Worm (Caenorhabditis elegans) whole organism, young adult: Measurements from ENCODE around the gene abu-5.
"Not testable (repeated sequence)": the region's sequence is repeated elsewhere in the genome, so short reads cannot be mapped to it uniquely, and the experiment has no call there.

ENCODE experiments used
- F33H1.4 ChIP-seq: fragments of 200-800 bp; sonication (Bioruptor generic); IDR thresholded peaks from 2 replicates; pipeline ENCODE4 v1.3.6; 2022; ENCODE audit warnings: missing genetic modification reagents, missing genetic modification characterization, missing compliant biosample characterization
- K11D2.4 ChIP-seq: fragments of 200-800 bp; sonication (Bioruptor generic); IDR thresholded peaks from 2 replicates; pipeline ENCODE4 v1.3.6; 2022; ENCODE audit warnings: missing genetic modification reagents, missing genetic modification characterization, missing compliant biosample characterization
- K12H6.12 ChIP-seq: fragments of 200-800 bp; sonication (Bioruptor generic); optimal IDR thresholded peaks from 2 replicates; lab custom pipeline; 2018; ENCODE audit warnings: mild to moderate bottlenecking, missing genetic modification characterization, missing compliant biosample characterization
- Y53G8AR.9 ChIP-seq: fragments of 200-800 bp; sonication (Bioruptor generic); conservative IDR thresholded peaks from 2 replicates; pipeline ENCODE4 v1.3.6; 2022; ENCODE audit warnings: missing genetic modification reagents, missing genetic modification characterization, missing compliant biosample characterization
- Y56A3A.18 ChIP-seq: fragments of 200-800 bp; sonication (Bioruptor generic); IDR thresholded peaks from 2 replicates; pipeline ENCODE4 v1.3.6; 2022; ENCODE audit warnings: missing genetic modification reagents, missing genetic modification characterization, missing compliant biosample characterization
- Y79H2A.3 ChIP-seq: fragments of 200-800 bp; sonication (Bioruptor generic); conservative IDR thresholded peaks from 2 replicates; pipeline ENCODE4 v1.3.6; 2022; ENCODE audit warnings: missing genetic modification reagents, missing genetic modification characterization, missing compliant biosample characterization
- attf-6 ChIP-seq: fragments of 200-800 bp; sonication (Bioruptor generic); IDR thresholded peaks from 2 replicates; pipeline ENCODE4 v1.3.6; 2022; ENCODE audit warnings: missing genetic modification reagents, missing genetic modification characterization, missing compliant biosample characterization
- bed-2 ChIP-seq: fragments of 200-800 bp; sonication (Bioruptor generic); IDR thresholded peaks from 2 replicates; pipeline ENCODE4 v1.3.6; 2022; ENCODE audit warnings: missing genetic modification reagents, missing genetic modification characterization, missing compliant biosample characterization
- cebp-1 ChIP-seq, 2 experiments: fragments of 200-800 bp in 1 of 2; sonication (Bioruptor generic) in 1 of 2; sonication (generic microtip) in 1 of 2; IDR thresholded peaks in 1 of 2; optimal IDR thresholded peaks in 1 of 2; 2 replicates each; pipeline versions ENCODE4 v1.3.6 to Lab custom; 2017 to 2022; ENCODE audit warnings: missing compliant biosample characterization in 2 of 2, missing genetic modification characterization in 2 of 2, mild to moderate bottlenecking in 1 of 2, missing genetic modification reagents in 1 of 2, moderate library complexity in 1 of 2
- ceh-40 ChIP-seq: fragments of 200-800 bp; sonication (Bioruptor generic); IDR thresholded peaks from 2 replicates; pipeline ENCODE4 v1.3.6; 2022; ENCODE audit warnings: missing genetic modification characterization, missing compliant biosample characterization
- dpl-1 ChIP-seq: fragments of 150-350 bp; optimal IDR thresholded peaks from 2 replicates; lab custom pipeline; 2014; ENCODE audit warnings: missing biosample characterization, missing genetic modification reagents, missing genetic modification characterization
- him-1 ChIP-seq: sonication (generic microtip); optimal IDR thresholded peaks from 2 replicates; lab custom pipeline; 2016; ENCODE audit warnings: missing genotype, missing genetic modification reagents, missing genetic modification characterization, missing compliant biosample characterization
- lin-26 ChIP-seq: fragments of 200-800 bp; sonication (Bioruptor generic); IDR thresholded peaks from 2 replicates; pipeline ENCODE4 v1.3.6; 2022; ENCODE audit warnings: missing genetic modification reagents, missing genetic modification characterization, missing compliant biosample characterization
- lin-35 ChIP-seq, 3 experiments: fragments of 150-350 bp in 2 of 3; sonication (generic microtip) in 1 of 3; optimal IDR thresholded peaks; 2 replicates each; lab custom pipeline; 2014 to 2018; ENCODE audit warnings: missing biosample characterization in 3 of 3, missing genetic modification characterization in 3 of 3, missing genetic modification reagents in 3 of 3
- lin-40 ChIP-seq: sonication (generic microtip); optimal IDR thresholded peaks from 2 replicates; lab custom pipeline; 2016; ENCODE audit warnings: missing genetic modification characterization, mild to moderate bottlenecking, missing compliant biosample characterization, missing genotype, missing genetic modification reagents
- lir-1 ChIP-seq: fragments of 200-800 bp; sonication (Bioruptor generic); conservative IDR thresholded peaks from 2 replicates; pipeline ENCODE4 v1.3.6; 2022; ENCODE audit warnings: missing genetic modification reagents, missing genetic modification characterization, missing compliant biosample characterization
- madf-10 ChIP-seq: sonication (generic microtip); optimal IDR thresholded peaks from 2 replicates; lab custom pipeline; 2016; ENCODE audit warnings: mild to moderate bottlenecking, missing genetic modification characterization, missing compliant biosample characterization
- madf-3 ChIP-seq: fragments of 200-800 bp; sonication (Bioruptor generic); IDR thresholded peaks from 2 replicates; pipeline ENCODE4 v1.3.6; 2022; ENCODE audit warnings: missing genetic modification reagents, missing genetic modification characterization, missing compliant biosample characterization
- mcd-1 ChIP-seq: fragments of 200-800 bp; sonication (Bioruptor generic); IDR thresholded peaks from 2 replicates; pipeline ENCODE4 v1.3.6; 2022; ENCODE audit warnings: missing genetic modification reagents, missing genetic modification characterization, missing compliant biosample characterization
- nfyb-1 ChIP-seq: fragments of 200-800 bp; sonication (Bioruptor generic); IDR thresholded peaks from 2 replicates; pipeline ENCODE4 v1.3.6; 2022; ENCODE audit warnings: missing genetic modification reagents, missing genetic modification characterization, missing compliant biosample characterization
- nhr-120 ChIP-seq: fragments of 200-800 bp; sonication (Bioruptor generic); IDR thresholded peaks from 2 replicates; pipeline ENCODE4 v1.3.6; 2022; ENCODE audit warnings: missing genetic modification characterization, missing compliant biosample characterization
- rcor-1 ChIP-seq: fragments of 200-800 bp; sonication (Bioruptor generic); IDR thresholded peaks from 2 replicates; pipeline ENCODE4 v1.3.6; 2022; ENCODE audit warnings: missing genetic modification reagents, missing genetic modification characterization, missing compliant biosample characterization
- rec-8 ChIP-seq, 2 experiments: sonication (generic microtip); optimal IDR thresholded peaks; 2 replicates each; lab custom pipeline; 2016; ENCODE audit warnings: mild to moderate bottlenecking in 2 of 2, missing genetic modification characterization in 2 of 2, missing genetic modification reagents in 2 of 2, missing genotype in 2 of 2, missing biosample characterization in 1 of 2, missing compliant biosample characterization in 1 of 2, moderate library complexity in 1 of 2
- rpc-1 ChIP-seq, 2 experiments: fragments of 150-350 bp in 1 of 2; sonication (generic microtip) in 1 of 2; optimal IDR thresholded peaks; 2 replicates each; lab custom pipeline; 2014 to 2018; ENCODE audit warnings: missing biosample characterization in 1 of 2, missing genetic modification characterization in 1 of 2, missing genetic modification reagents in 1 of 2, missing genotype in 1 of 2
- snpc-1.1 ChIP-seq: sonication (generic microtip); optimal IDR thresholded peaks from 2 replicates; lab custom pipeline; 2017; ENCODE audit warnings: missing genetic modification characterization, mild to moderate bottlenecking, missing compliant biosample characterization, antibody characterized with exemption, moderate library complexity, missing genotype, missing genetic modification reagents; ENCODE audit not compliant: insufficient read depth
- snpc-4 ChIP-seq, 5 experiments: fragments of 150-350 bp in 1 of 5; sonication (generic microtip) in 4 of 5; optimal IDR thresholded peaks; 2 replicates each; lab custom pipeline; 2014 to 2018; ENCODE audit warnings: missing genetic modification characterization in 5 of 5, missing biosample characterization in 3 of 5, antibody characterized with exemption in 2 of 5, mild to moderate bottlenecking in 2 of 5, missing compliant biosample characterization in 2 of 5, missing genotype in 2 of 5, moderate library complexity in 2 of 5, missing genetic modification reagents in 1 of 5
- somi-1 ChIP-seq: fragments of 200-800 bp; sonication (Bioruptor generic); optimal IDR thresholded peaks from 2 replicates; lab custom pipeline; 2018; ENCODE audit warnings: mild to moderate bottlenecking, missing genetic modification characterization, missing compliant biosample characterization
- zim-3 ChIP-seq: sonication (generic microtip); optimal IDR thresholded peaks from 2 replicates; lab custom pipeline; 2017; ENCODE audit warnings: mild to moderate bottlenecking, missing genetic modification characterization, moderate library complexity, missing compliant biosample characterization
- ztf-28 ChIP-seq: fragments of 200-800 bp; sonication (Bioruptor generic); IDR thresholded peaks from 2 replicates; pipeline ENCODE4 v1.3.6; 2022; ENCODE audit warnings: missing genetic modification reagents, missing genetic modification characterization, missing compliant biosample characterization
- ztf-3 ChIP-seq: fragments of 200-800 bp; sonication (Bioruptor generic); optimal IDR thresholded peaks from 2 replicates; lab custom pipeline; 2018; ENCODE audit warnings: mild to moderate bottlenecking, missing genetic modification characterization, missing compliant biosample characterization

abu-5 gene

ce11 chrIV:15590397-15590796 lies at the start of gene abu-5:
abu-5 (plus strand) TSS chrIV:15590697.
- TF ChIP-seq dpl-1, rcor-1, Y56A3A.18: not testable (repeated sequence)

ce11 chrIV:15554771-15555170 lies 35.7 kb upstream of the abu-5 start:
- TF ChIP-seq nfyb-1 (GFP tag; lab: Robert Waterston, UW) (no peak), ztf-28 (GFP tag; lab: Robert Waterston, UW) (no peak), madf-10 (tag; lab: Kevin White, UChicago) (no peak), him-1 (no peak), F33H1.4 (no peak), K11D2.4 (GFP tag; lab: Robert Waterston, UW) (no peak), ceh-40 (GFP tag; lab: Robert Waterston, UW) (no peak), attf-6 (GFP tag; lab: Robert Waterston, UW) (peak; percentile 45; the same call in 1 of the 2 replicates), snpc-4 (GFP tag; optimal IDR thresholded peaks at IDR 0.05; lab: Kevin White, UChicago) (no peak), snpc-4 (tag; optimal IDR thresholded peaks at IDR 0.05; lab: Kevin White, UChicago) (peak in 2 of 4 experiments; percentile 53 to 54), lin-26 (GFP tag; lab: Robert Waterston, UW) (no peak), ztf-3 (GFP tag; lab: Kevin White, UChicago) (no peak), rpc-1 (optimal IDR thresholded peaks at IDR 0.05; lab: Kevin White, UChicago) (no peak), rpc-1 (tag; optimal IDR thresholded peaks at IDR 0.05; lab: Kevin White, UChicago) (no peak), bed-2 (GFP tag; lab: Robert Waterston, UW) (no peak), madf-3 (GFP tag; lab: Robert Waterston, UW) (no peak)

- TF ChIP-seq madf-3 (GFP tag; lab: Robert Waterston, UW) = no peak
- TF ChIP-seq rec-8 (tag; optimal IDR thresholded peaks at IDR 0.05; lab: Kevin White, UChicago) = no peak
- peak; percentile 17; the same call in 1 of the 2 replicates for TF ChIP-seq nfyb-1 (GFP tag; lab: Robert Waterston, UW)
- no peak for TF ChIP-seq zim-3
- TF ChIP-seq Y79H2A.3 (GFP tag; lab: Robert Waterston, UW) = no peak
- TF ChIP-seq Y53G8AR.9 (GFP tag; lab: Robert Waterston, UW) = no peak
These were observed 31.4 kb upstream of the abu-5 start for ce11 chrIV:15559065-15559464.

DNA sequence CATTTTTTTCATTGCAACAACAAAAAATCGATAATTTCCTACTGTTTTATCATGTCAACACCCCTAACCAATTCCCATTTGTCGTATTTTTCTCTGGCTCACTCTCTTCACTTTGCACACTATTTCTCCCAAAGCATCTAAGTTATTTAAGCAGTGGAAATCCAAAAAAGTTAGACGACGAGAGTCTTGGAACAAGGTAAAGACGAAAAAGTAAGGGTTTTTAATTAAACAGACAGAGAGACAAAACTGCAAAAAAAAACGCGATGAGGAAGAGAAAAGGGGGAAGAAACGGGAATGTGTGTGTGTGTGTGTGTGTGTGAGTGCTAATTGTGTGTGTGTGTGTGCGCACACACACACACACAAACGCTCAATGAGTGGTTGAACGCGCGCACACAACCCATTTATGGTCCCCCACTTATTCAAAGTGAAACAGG lies 29.3 kb upstream of the abu-5 start:
- no peak for TF ChIP-seq madf-10 (tag; lab: Kevin White, UChicago)
- peak; percentile 40 for TF ChIP-seq lin-40 (tag; lab: Kevin White, UChicago)
- peak; percentile 78 for TF ChIP-seq K12H6.12 (tag; lab: Kevin White, UChicago)
- no peak for TF ChIP-seq mcd-1 (GFP tag; lab: Robert Waterston, UW)
- peak; percentile 93 for TF ChIP-seq lir-1 (GFP tag; lab: Robert Waterston, UW)
- TF ChIP-seq lin-35 (GFP tag; optimal IDR thresholded peaks at IDR 0.05; lab: Kevin White, UChicago) = no peak
- TF ChIP-seq cebp-1 (GFP tag; IDR thresholded peaks at IDR 0.05; lab: Robert Waterston, UW) = no peak
- peak; percentile 49 for TF ChIP-seq cebp-1 (tag; optimal IDR thresholded peaks at IDR 0.05; lab: Kevin White, UChicago)
- peak; percentile 14 for TF ChIP-seq snpc-4 (GFP tag; optimal IDR thresholded peaks at IDR 0.05; lab: Kevin White, UChicago)
- peak in 2 of 4 experiments; percentile 63 to 83 for TF ChIP-seq snpc-4 (tag; optimal IDR thresholded peaks at IDR 0.05; lab: Kevin White, UChicago)
- no peak for TF ChIP-seq snpc-1.1 (tag; lab: Kevin White, UChicago)
- TF ChIP-seq attf-6 (GFP tag; lab: Robert Waterston, UW) = no peak

- TF ChIP-seq attf-6 (GFP tag; lab: Robert Waterston, UW) = 0 out of 2 replicates have a peak, but pooled peaks have one; percentile 7
- no peak for TF ChIP-seq somi-1 (GFP tag; lab: Kevin White, UChicago)
- TF ChIP-seq nhr-120 = no peak
These were observed 26.2 kb upstream of the abu-5 start, which contains the start of gene Y105C5A.1 for ce11 chrIV:15564327-15564726. Y105C5A.1 (minus strand) TSS chrIV:15564427.
